Comparison of ENCODE assay signal across 8 worm cellular contexts in the genomic region with DNA sequence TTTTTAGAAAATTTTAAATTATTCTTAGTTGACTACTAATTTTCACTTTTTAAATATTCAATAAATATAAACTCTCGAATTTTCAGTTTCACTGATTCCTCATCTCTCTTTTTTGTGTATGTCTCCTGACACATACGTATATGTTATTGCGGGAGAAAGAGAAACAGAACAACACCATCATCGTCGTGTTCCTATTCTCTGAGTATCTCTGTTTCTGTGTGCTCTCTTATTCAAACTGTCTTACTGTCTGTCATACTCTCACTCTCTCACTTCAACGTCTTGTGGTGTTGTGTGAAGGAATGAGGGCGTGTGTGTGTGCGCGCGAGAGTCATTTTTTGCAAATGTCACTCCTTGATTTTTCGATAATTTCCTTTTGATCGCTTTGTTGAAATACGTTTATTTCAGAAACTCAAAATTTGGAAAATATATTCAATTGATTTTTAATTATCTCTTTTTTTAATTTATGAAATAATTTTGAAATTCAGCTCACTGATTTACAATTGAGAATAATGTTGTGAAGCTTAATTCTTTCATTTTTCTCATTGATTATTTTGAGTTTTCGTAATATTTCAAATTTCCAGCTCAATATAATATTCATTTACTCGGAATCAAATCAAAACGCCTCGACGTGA.
TF ChIP-seq lines count a peak whose summit lies in the region.

A gene (plus strand): TSS at position 582 of the 632 bp plus-strand sequence.

TF ChIP-seq in whole organism, L1 larva, 84 proteins besides CTCF, POLR2A, EP300 and RAD21 (continues in another document):
- TF ChIP-seq nhr-90 (tag; optimal IDR thresholded peaks at IDR 0.05; lab: Kevin White, UChicago; ENCODE audit: poor library complexity) (peak; percentile 33), nhr-11 (tag; optimal IDR thresholded peaks at IDR 0.05; lab: Kevin White, UChicago) (no peak), nhr-77 (tag; optimal IDR thresholded peaks at IDR 0.05; lab: Kevin White, UChicago) (no peak), aha-1 (tag; optimal IDR thresholded peaks at IDR 0.05; lab: Kevin White, UChicago) (no peak), sox-4 (tag; optimal IDR thresholded peaks at IDR 0.05; lab: Kevin White, UChicago) (no peak), fos-1 (tag; optimal IDR thresholded peaks at IDR 0.05; lab: Kevin White, UChicago) (peak; percentile 57), jun-1 (tag; optimal IDR thresholded peaks at IDR 0.05; lab: Kevin White, UChicago) (peak; percentile 9), dsc-1 (tag; optimal IDR thresholded peaks at IDR 0.05; lab: Kevin White, UChicago) (peak; percentile 1), isw-1 (GFP tag; IDR thresholded peaks at IDR 0.05; lab: Robert Waterston, UW) (no peak), unc-62 (GFP tag; optimal IDR thresholded peaks at IDR 0.05; lab: Kevin White, UChicago) (no peak)

TF ChIP-seq in whole organism, L2 larva, 48 proteins besides CTCF, POLR2A, EP300 and RAD21 (continues in another document):
- TF ChIP-seq lin-11 (tag; optimal IDR thresholded peaks at IDR 0.05; lab: Kevin White, UChicago): no peak
- peak; percentile 60 for TF ChIP-seq nhr-21 (tag; optimal IDR thresholded peaks at IDR 0.05; lab: Kevin White, UChicago)
- no peak for TF ChIP-seq skn-1 (tag; optimal IDR thresholded peaks at IDR 0.05; lab: Kevin White, UChicago)
- TF ChIP-seq blmp-1 (tag; optimal IDR thresholded peaks at IDR 0.05; lab: Kevin White, UChicago; ENCODE audit: insufficient read depth): peak; percentile 78
- TF ChIP-seq aly-2 (tag; optimal IDR thresholded peaks at IDR 0.05; lab: Kevin White, UChicago): no peak
- no peak for TF ChIP-seq ztf-11 (tag; optimal IDR thresholded peaks at IDR 0.05; lab: Kevin White, UChicago)
- TF ChIP-seq unc-55 (GFP tag; optimal IDR thresholded peaks at IDR 0.05; lab: Kevin White, UChicago): peak; percentile 79
- peak; percentile 71 for TF ChIP-seq F13H6.1 (tag; optimal IDR thresholded peaks at IDR 0.05; lab: Kevin White, UChicago)
- TF ChIP-seq sma-3 (GFP tag; optimal IDR thresholded peaks at IDR 0.05; lab: Kevin White, UChicago): peak; percentile 26
- no peak for TF ChIP-seq elt-1 (tag; optimal IDR thresholded peaks at IDR 0.05; lab: Kevin White, UChicago)
- TF ChIP-seq ceh-82 (tag; optimal IDR thresholded peaks at IDR 0.05; lab: Kevin White, UChicago): no peak

TF ChIP-seq in whole organism, L3 larva, 47 proteins besides CTCF, POLR2A, EP300 and RAD21 (continues in another document):
- TF ChIP-seq jun-1 (tag; optimal IDR thresholded peaks at IDR 0.05; lab: Kevin White, UChicago) (peak; percentile 30), ama-1 (optimal IDR thresholded peaks at IDR 0.05; lab: Kevin White, UChicago) (no peak), pha-4 (tag; optimal IDR thresholded peaks at IDR 0.05; lab: Kevin White, UChicago) (peak; percentile 93), nhr-67 (tag; optimal IDR thresholded peaks at IDR 0.05; lab: Kevin White, UChicago) (no peak), nhr-28 (tag; optimal IDR thresholded peaks at IDR 0.05; lab: Kevin White, UChicago) (no peak), elt-3 (tag; optimal IDR thresholded peaks at IDR 0.05; lab: Kevin White, UChicago) (no peak), ztf-11 (tag; optimal IDR thresholded peaks at IDR 0.05; lab: Kevin White, UChicago) (no peak), tbx-2 (tag; optimal IDR thresholded peaks at IDR 0.05; lab: Kevin White, UChicago) (no peak), R02D3.7 (tag; optimal IDR thresholded peaks at IDR 0.05; lab: Kevin White, UChicago) (no peak), elt-1 (tag; optimal IDR thresholded peaks at IDR 0.05; lab: Kevin White, UChicago) (peak; percentile 58), nhr-12 (tag; optimal IDR thresholded peaks at IDR 0.05; lab: Kevin White, UChicago) (no peak)

TF ChIP-seq in whole organism, L4 larva, 104 proteins besides CTCF, POLR2A, EP300 and RAD21 (continues in another document):
- TF ChIP-seq rbr-2 (tag; optimal IDR thresholded peaks at IDR 0.05; lab: Kevin White, UChicago): peak; percentile 56
- no peak for TF ChIP-seq php-3 (GFP tag; IDR thresholded peaks at IDR 0.05; lab: Robert Waterston, UW)
- peak; percentile 62 for TF ChIP-seq nhr-77 (tag; optimal IDR thresholded peaks at IDR 0.05; lab: Kevin White, UChicago)
- peak; percentile 76 for TF ChIP-seq nhr-6 (tag; optimal IDR thresholded peaks at IDR 0.05; lab: Kevin White, UChicago)
- no peak for TF ChIP-seq F49E8.2 (tag; optimal IDR thresholded peaks at IDR 0.05; lab: Kevin White, UChicago; ENCODE audit: borderline replicate concordance)
- 0 out of 2 replicates have a peak, but pooled peaks have one; percentile 42 for TF ChIP-seq ctbp-1 (GFP tag; IDR thresholded peaks at IDR 0.05; lab: Robert Waterston, UW)
- TF ChIP-seq hlh-11 (tag; optimal IDR thresholded peaks at IDR 0.05; lab: Kevin White, UChicago): peak; percentile 86
- peak; percentile 58 for TF ChIP-seq T20F7.1 (GFP tag; optimal IDR thresholded peaks at IDR 0.05; lab: Kevin White, UChicago)
- TF ChIP-seq dve-1 (tag; optimal IDR thresholded peaks at IDR 0.05; lab: Kevin White, UChicago; ENCODE audit: insufficient read depth): peak; percentile 87
- peak; percentile 44 for TF ChIP-seq lin-38 (GFP tag; IDR thresholded peaks at IDR 0.05; lab: Robert Waterston, UW)

TF ChIP-seq in whole organism, late embryonic, 69 proteins besides CTCF, POLR2A, EP300 and RAD21 (continues in another document):
- TF ChIP-seq lim-6 (tag; optimal IDR thresholded peaks at IDR 0.05; lab: Kevin White, UChicago) (no peak), T23F11.4 (GFP tag; optimal IDR thresholded peaks at IDR 0.05; lab: Kevin White, UChicago) (no peak), Y22D7AL.16 (tag; optimal IDR thresholded peaks at IDR 0.05; lab: Kevin White, UChicago) (no peak), eyg-1 (tag; optimal IDR thresholded peaks at IDR 0.05; lab: Kevin White, UChicago) (no peak), nfya-1 (tag; optimal IDR thresholded peaks at IDR 0.05; lab: Kevin White, UChicago) (peak; percentile 55), ceh-14 (tag; optimal IDR thresholded peaks at IDR 0.05; lab: Kevin White, UChicago) (no peak), ttx-3 (tag; optimal IDR thresholded peaks at IDR 0.05; lab: Kevin White, UChicago) (no peak), ceh-31 (tag; optimal IDR thresholded peaks at IDR 0.05; lab: Kevin White, UChicago) (peak; percentile 43), hlh-13 (GFP tag; optimal IDR thresholded peaks at IDR 0.05; lab: Kevin White, UChicago) (no peak), pqm-1 (tag; optimal IDR thresholded peaks at IDR 0.05; lab: Kevin White, UChicago) (no peak), unc-42 (tag; optimal IDR thresholded peaks at IDR 0.05; lab: Kevin White, UChicago) (no peak), ceh-2 (tag; optimal IDR thresholded peaks at IDR 0.05; lab: Kevin White, UChicago) (no peak)

TF ChIP-seq in whole organism, midembryonic, 9 proteins besides CTCF, POLR2A, EP300 and RAD21:
- TF ChIP-seq tab-1 (GFP tag; IDR thresholded peaks at IDR 0.05; lab: Robert Waterston, UW) (no peak), cog-1 (tag; optimal IDR thresholded peaks at IDR 0.05; lab: Kevin White, UChicago) (peak; percentile 43), T22C8.4 (GFP tag; IDR thresholded peaks at IDR 0.05; lab: Robert Waterston, UW) (no peak)
TF ChIP-seq in whole organism, midembryonic: peak in this region for 1.

TF ChIP-seq in whole organism, mixed stage, embryonic, 35 proteins besides CTCF, POLR2A, EP300 and RAD21 (continues in another document):
- TF ChIP-seq zip-8 (tag; optimal IDR thresholded peaks at IDR 0.05; lab: Kevin White, UChicago) (no peak), ceh-39 (tag; optimal IDR thresholded peaks at IDR 0.05; lab: Kevin White, UChicago) (peak; percentile 17), nhr-12 (tag; optimal IDR thresholded peaks at IDR 0.05; lab: Kevin White, UChicago) (no peak), mep-1 (tag; optimal IDR thresholded peaks at IDR 0.05; lab: Kevin White, UChicago) (peak; percentile 34), lin-32 (GFP tag; optimal IDR thresholded peaks at IDR 0.05; lab: Kevin White, UChicago) (no peak), pha-4 (tag; optimal IDR thresholded peaks at IDR 0.05; lab: Kevin White, UChicago) (peak; percentile 46), ceh-43 (GFP tag; optimal IDR thresholded peaks at IDR 0.05; lab: Kevin White, UChicago) (no peak), ceh-83 (GFP tag; optimal IDR thresholded peaks at IDR 0.05; lab: Kevin White, UChicago) (no peak), lin-13 (tag; optimal IDR thresholded peaks at IDR 0.05; lab: Kevin White, UChicago) (no peak), nhr-2 (tag; optimal IDR thresholded peaks at IDR 0.05; lab: Kevin White, UChicago) (no peak), drap-1 (GFP tag; optimal IDR thresholded peaks at IDR 0.05; lab: Kevin White, UChicago) (no peak), elt-3 (tag; optimal IDR thresholded peaks at IDR 0.05; lab: Kevin White, UChicago) (no peak), nhr-28 (tag; optimal IDR thresholded peaks at IDR 0.05; lab: Kevin White, UChicago) (no peak), flh-1 (GFP tag; optimal IDR thresholded peaks at IDR 0.05; lab: Kevin White, UChicago) (no peak), nhr-76 (tag; optimal IDR thresholded peaks at IDR 0.05; lab: Kevin White, UChicago) (no peak), ces-1 (GFP tag; optimal IDR thresholded peaks at IDR 0.05; lab: Kevin White, UChicago) (peak; percentile 49), snpc-4 (tag; optimal IDR thresholded peaks at IDR 0.05; lab: Kevin White, UChicago) (no peak)

TF ChIP-seq in whole organism, young adult, 124 proteins besides CTCF, POLR2A, EP300 and RAD21 (continues in another document):
- TF ChIP-seq Y53F4B.3 (GFP tag; IDR thresholded peaks at IDR 0.05; lab: Robert Waterston, UW) (no peak), lir-1 (GFP tag; conservative IDR thresholded peaks at IDR 0.05; lab: Robert Waterston, UW) (no peak), nfya-1 (tag; optimal IDR thresholded peaks at IDR 0.05; lab: Kevin White, UChicago; ENCODE audit: borderline replicate concordance, insufficient read depth) (no peak), egl-44 (GFP tag; IDR thresholded peaks at IDR 0.05; lab: Robert Waterston, UW) (no peak), cebp-1 (GFP tag; IDR thresholded peaks at IDR 0.05; lab: Robert Waterston, UW) (no peak), cebp-1 (tag; optimal IDR thresholded peaks at IDR 0.05; lab: Kevin White, UChicago) (peak; percentile 60), lin-40 (tag; optimal IDR thresholded peaks at IDR 0.05; lab: Kevin White, UChicago) (peak; percentile 62), ceh-100 (GFP tag; IDR thresholded peaks at IDR 0.05; lab: Robert Waterston, UW) (no peak), chd-7 (tag; optimal IDR thresholded peaks at IDR 0.05; lab: Kevin White, UChicago) (no peak), lag-1 (GFP tag; IDR thresholded peaks at IDR 0.05; lab: Robert Waterston, UW) (no peak), F52B5.7 (tag; optimal IDR thresholded peaks at IDR 0.05; lab: Kevin White, UChicago) (no peak), mcd-1 (GFP tag; IDR thresholded peaks at IDR 0.05; lab: Robert Waterston, UW) (no peak), ceh-58 (GFP tag; IDR thresholded peaks at IDR 0.05; lab: Robert Waterston, UW) (no peak), lsl-1 (GFP tag; optimal IDR thresholded peaks at IDR 0.05; lab: Kevin White, UChicago) (no peak), xnd-1 (tag; optimal IDR thresholded peaks at IDR 0.05; lab: Kevin White, UChicago) (no peak), nfyb-1 (GFP tag; IDR thresholded peaks at IDR 0.05; lab: Robert Waterston, UW) (0 out of 2 replicates have a peak, but pooled peaks have one; percentile 53), die-1 (tag; optimal IDR thresholded peaks at IDR 0.05; lab: Kevin White, UChicago) (no peak), Y67H2A.10 (GFP tag; conservative IDR thresholded peaks at IDR 0.05; lab: Robert Waterston, UW) (no peak), C17E4.6 (GFP tag; IDR thresholded peaks at IDR 0.05; lab: Robert Waterston, UW) (no peak)
